Fruit fly (Drosophila melanogaster) whole organism: ENCODE measurements around the gene GC.

Source experiments
- EcR ChIP-seq, 2 experiments: fragments of >200 bp; optimal IDR thresholded peaks; 2 replicates each; lab custom pipeline; 2017; ENCODE audit warnings: missing biosample characterization in 2 of 2, missing genetic modification characterization in 2 of 2, missing genetic modification reagents in 2 of 2
- psq ChIP-seq: fragments of >200 bp; optimal IDR thresholded peaks from 2 replicates; lab custom pipeline; 2017
- usp ChIP-seq: fragments of >200 bp; optimal IDR thresholded peaks from 2 replicates; lab custom pipeline; 2017; ENCODE audit warnings: missing biosample characterization, missing genetic modification characterization, mixed read lengths

dm6 chr3L:1576489-1577106 is 52.5 kb downstream of the GC start, which contains the start of gene CG13917:
- TF ChIP-seq psq (lab: Kevin White, UChicago) (no peak), usp (GFP tag; lab: Kevin White, UChicago) (no peak), EcR (GFP tag; optimal IDR thresholded peaks at IDR 0.05; lab: Kevin White, UChicago) (no peak)
